Worm (Caenorhabditis elegans) whole organism, late embryonic: ENCODE measurements around the gene C35D6.3.

Source experiments
- ama-1 ChIP-seq: fragments of 150-350 bp; optimal IDR thresholded peaks from 2 replicates; lab custom pipeline; 2014
- ceh-31 ChIP-seq: sonication (generic microtip); optimal IDR thresholded peaks from 2 replicates; lab custom pipeline; 2016; ENCODE audit warnings: missing genetic modification characterization, missing compliant biosample characterization
- ceh-48 ChIP-seq: sonication (generic microtip); optimal IDR thresholded peaks from 2 replicates; lab custom pipeline; 2016; ENCODE audit warnings: missing genetic modification characterization, inconsistent platforms, missing compliant biosample characterization
- hlh-13 ChIP-seq: fragments of 200-800 bp; sonication (Bioruptor generic); optimal IDR thresholded peaks from 2 replicates; lab custom pipeline; 2018; ENCODE audit warnings: mild to moderate bottlenecking, missing genetic modification characterization, missing compliant biosample characterization
- pax-1 ChIP-seq: fragments of 150-350 bp; optimal IDR thresholded peaks from 2 replicates; lab custom pipeline; 2014; ENCODE audit warnings: missing biosample characterization, missing genetic modification characterization
- unc-3 ChIP-seq, 2 experiments: fragments of 200-800 bp in 1 of 2; sonication (Bioruptor generic) in 1 of 2; sonication (generic microtip) in 1 of 2; conservative IDR thresholded peaks in 1 of 2; optimal IDR thresholded peaks in 1 of 2; 2 replicates each; pipeline versions ENCODE4 v1.3.6 to Lab custom; 2016 to 2022; ENCODE audit warnings: missing compliant biosample characterization in 2 of 2, missing genetic modification characterization in 2 of 2, missing genetic modification reagents in 1 of 2

DNA sequence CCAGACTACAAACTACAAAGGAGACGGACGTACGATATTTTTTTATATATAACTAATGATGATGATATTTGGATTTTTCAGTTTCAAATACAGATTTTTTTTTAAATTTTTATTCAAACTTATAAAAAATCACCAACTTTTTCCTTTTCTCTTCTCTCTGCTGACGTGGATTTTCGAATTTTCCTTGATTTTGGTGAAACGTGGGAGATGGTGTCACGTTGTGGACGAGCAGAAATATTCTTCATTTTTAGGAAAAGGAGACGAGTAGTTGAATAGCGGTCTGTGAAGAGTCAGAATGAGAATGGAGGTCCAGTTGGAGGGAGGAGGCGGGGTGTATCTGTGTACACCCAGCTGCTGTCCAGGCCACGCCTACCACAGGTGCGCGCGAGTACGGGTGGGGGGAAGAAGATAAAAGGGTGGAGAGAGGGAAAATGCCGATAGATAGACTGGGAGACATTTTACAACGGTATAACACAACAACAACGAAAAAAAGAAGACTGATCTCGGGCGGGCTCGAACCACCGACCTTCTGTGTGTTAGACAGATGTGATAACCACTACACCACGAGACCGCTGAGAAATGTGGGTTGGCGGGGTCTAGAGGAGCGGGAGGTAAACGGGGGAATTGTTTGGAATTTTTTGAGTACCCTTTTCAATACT lies 35.4 kb downstream of the C35D6.3 start, which contains the start of gene Y7A9D.1:
- peak; percentile 61 for TF ChIP-seq ceh-31 (tag; lab: Kevin White, UChicago)
- TF ChIP-seq ama-1 (lab: Kevin White, UChicago), result peak; percentile 92
- peak; percentile 23 for TF ChIP-seq ceh-48 (tag; lab: Kevin White, UChicago)
- TF ChIP-seq hlh-13, result peak; percentile 9
- no peak for TF ChIP-seq pax-1 (tag; lab: Kevin White, UChicago)
- TF ChIP-seq unc-3 (GFP tag; conservative IDR thresholded peaks at IDR 0.05; lab: Robert Waterston, UW), result 0 out of 2 replicates have a peak, but pooled peaks have one; percentile 6
- peak; percentile 10 for TF ChIP-seq unc-3 (tag; optimal IDR thresholded peaks at IDR 0.05; lab: Kevin White, UChicago)
